Worm (Caenorhabditis elegans) whole organism, L1 larva: ENCODE measurements around the gene mtss-1.

Source experiments
- C04F5.9 ChIP-seq: sonication (generic microtip); optimal IDR thresholded peaks from 2 replicates; lab custom pipeline; 2016; ENCODE audit warnings: missing genetic modification characterization, missing compliant biosample characterization
- blmp-1 ChIP-seq: fragments of 150-350 bp; optimal IDR thresholded peaks from 2 replicates; lab custom pipeline; 2014; ENCODE audit warnings: missing biosample characterization, missing genetic modification characterization
- ceh-63 ChIP-seq: fragments of 200-800 bp; sonication (Bioruptor generic); optimal IDR thresholded peaks from 2 replicates; lab custom pipeline; 2018; ENCODE audit warnings: mild to moderate bottlenecking, missing genetic modification characterization, missing compliant biosample characterization
- ceh-82 ChIP-seq, 3 experiments: fragments of 150-350 bp in 1 of 3; sonication (generic microtip) in 2 of 3; optimal IDR thresholded peaks; 2 replicates each; lab custom pipeline; 2014 to 2017; ENCODE audit warnings: missing biosample characterization in 3 of 3, missing genetic modification characterization in 3 of 3
- hlh-17 ChIP-seq: fragments of 200-800 bp; sonication (Bioruptor generic); optimal IDR thresholded peaks from 2 replicates; lab custom pipeline; 2018; ENCODE audit warnings: missing genetic modification characterization, mild to moderate bottlenecking, missing compliant biosample characterization, moderate library complexity, borderline replicate concordance
- mep-1 ChIP-seq: fragments of 150-350 bp; optimal IDR thresholded peaks from 2 replicates; lab custom pipeline; 2014; ENCODE audit warnings: missing biosample characterization, missing genetic modification characterization
- nhr-11 ChIP-seq: fragments of 150-350 bp; optimal IDR thresholded peaks from 2 replicates; lab custom pipeline; 2014; ENCODE audit warnings: missing biosample characterization, missing genetic modification characterization
- nhr-12 ChIP-seq: sonication (generic microtip); optimal IDR thresholded peaks from 2 replicates; lab custom pipeline; 2017; ENCODE audit warnings: missing biosample characterization, missing genetic modification characterization
- nhr-76 ChIP-seq: sonication (generic microtip); optimal IDR thresholded peaks from 2 replicates; lab custom pipeline; 2017; ENCODE audit warnings: missing biosample characterization, missing genetic modification characterization
- nhr-90 ChIP-seq: sonication (generic microtip); optimal IDR thresholded peaks from 2 replicates; lab custom pipeline; 2016; ENCODE audit warnings: mild to moderate bottlenecking, missing genetic modification characterization, missing compliant biosample characterization; ENCODE audit not compliant: poor library complexity
- skn-1 ChIP-seq: fragments of 150-350 bp; optimal IDR thresholded peaks from 2 replicates; lab custom pipeline; 2014; ENCODE audit warnings: missing biosample characterization, missing genetic modification characterization
- tlp-1 ChIP-seq: fragments of 150-350 bp; optimal IDR thresholded peaks from 2 replicates; lab custom pipeline; 2014; ENCODE audit warnings: missing biosample characterization, missing genetic modification characterization
- zag-1 ChIP-seq: fragments of 150-350 bp; optimal IDR thresholded peaks from 2 replicates; lab custom pipeline; 2014; ENCODE audit warnings: missing biosample characterization, missing genetic modification characterization

ce11 chrIII:8771162-8771561 lies 3.1 kb downstream of the mtss-1 start, which contains the start of gene K02D10.2:
- no peak for TF ChIP-seq nhr-11
- TF ChIP-seq skn-1 (tag; lab: Kevin White, UChicago) = no peak
- TF ChIP-seq zag-1 (tag; lab: Kevin White, UChicago) = no peak
- TF ChIP-seq hlh-17 = no peak
- TF ChIP-seq ceh-82 (tag; optimal IDR thresholded peaks at IDR 0.05; lab: Kevin White, UChicago) = no peak
- TF ChIP-seq nhr-12 = no peak
- TF ChIP-seq nhr-76 (tag; lab: Kevin White, UChicago) = no peak
- TF ChIP-seq blmp-1 (tag; lab: Kevin White, UChicago) = no peak
- TF ChIP-seq tlp-1 (tag; lab: Kevin White, UChicago) = no peak
- TF ChIP-seq C04F5.9 (tag; lab: Kevin White, UChicago) = no peak
- TF ChIP-seq mep-1 (tag; lab: Kevin White, UChicago) = no peak
- TF ChIP-seq nhr-90 (tag; lab: Kevin White, UChicago) = no peak
- no peak for TF ChIP-seq ceh-63
